Worm (Caenorhabditis elegans): ENCODE measurements around the gene R02F2.9.

Gene R02F2.9

ce11 chrIII:5498973-5499372 lies at the start of gene R02F2.9:
R02F2.9 (plus strand) TSS chrIII:5499190.
- TF ChIP-seq dao-5 (tag; optimal IDR thresholded peaks at IDR 0.05) (no peak), W03F9.2 (tag; optimal IDR thresholded peaks at IDR 0.05) (no peak), him-1 (tag; optimal IDR thresholded peaks at IDR 0.05) (no peak)

- no peak for TF ChIP-seq him-1 (tag; optimal IDR thresholded peaks at IDR 0.05)
- no peak for TF ChIP-seq W03F9.2 (tag; optimal IDR thresholded peaks at IDR 0.05)
- TF ChIP-seq dao-5 (tag; optimal IDR thresholded peaks at IDR 0.05), result no peak
Observed at ce11 chrIII:5449762-5450308, 49.2 kb upstream of the R02F2.9 start, which contains the start of gene F48E8.8. F48E8.8 (minus strand) TSS chrIII:5449812.

ce11 chrIII:5450430-5450829 lies 48.6 kb upstream of the R02F2.9 start, which contains the start of gene paa-1:
paa-1 (plus strand) TSS chrIII:5450730.
- TF ChIP-seq W03F9.2 (tag; optimal IDR thresholded peaks at IDR 0.05) (no peak), dao-5 (tag; optimal IDR thresholded peaks at IDR 0.05) (no peak), him-1 (tag; optimal IDR thresholded peaks at IDR 0.05) (no peak)

- no peak for TF ChIP-seq dao-5 (tag; optimal IDR thresholded peaks at IDR 0.05)
- no peak for TF ChIP-seq him-1 (tag; optimal IDR thresholded peaks at IDR 0.05)
Observed at ce11 chrIII:5453290-5453689, 45.7 kb upstream of the R02F2.9 start, which contains the start of gene F48E8.4. F48E8.4 (plus strand) TSS chrIII:5453590.

- no peak for TF ChIP-seq him-1 (tag; optimal IDR thresholded peaks at IDR 0.05)
- no peak for TF ChIP-seq W03F9.2 (tag; optimal IDR thresholded peaks at IDR 0.05)
- no peak for TF ChIP-seq dao-5 (tag; optimal IDR thresholded peaks at IDR 0.05)
Observed at ce11 chrIII:5461079-5461478, 37.9 kb upstream of the R02F2.9 start, which contains the start of gene F48E8.3. F48E8.3 (plus strand) TSS chrIII:5461379.

- TF ChIP-seq W03F9.2 (tag; optimal IDR thresholded peaks at IDR 0.05) (no peak), him-1 (tag; optimal IDR thresholded peaks at IDR 0.05) (no peak), dao-5 (tag; optimal IDR thresholded peaks at IDR 0.05) (no peak)
Observed at ce11 chrIII:5464077-5464476, 34.9 kb upstream of the R02F2.9 start, which contains the start of gene F48E8.2. F48E8.2 (plus strand) TSS chrIII:5464377.

- TF ChIP-seq dao-5 (tag; optimal IDR thresholded peaks at IDR 0.05), result no peak
- TF ChIP-seq W03F9.2 (tag; optimal IDR thresholded peaks at IDR 0.05), result no peak
- no peak for TF ChIP-seq him-1 (tag; optimal IDR thresholded peaks at IDR 0.05)
Observed at ce11 chrIII:5464850-5465249, 34.1 kb upstream of the R02F2.9 start.

ce11 chrIII:5469090-5469489 lies 29.9 kb upstream of the R02F2.9 start:
- no peak for TF ChIP-seq him-1 (tag; optimal IDR thresholded peaks at IDR 0.05)
- TF ChIP-seq W03F9.2 (tag; optimal IDR thresholded peaks at IDR 0.05), result no peak
- TF ChIP-seq dao-5 (tag; optimal IDR thresholded peaks at IDR 0.05), result no peak

- TF ChIP-seq him-1 (tag; optimal IDR thresholded peaks at IDR 0.05), result no peak
- no peak for TF ChIP-seq dao-5 (tag; optimal IDR thresholded peaks at IDR 0.05)
- TF ChIP-seq W03F9.2 (tag; optimal IDR thresholded peaks at IDR 0.05), result no peak
Observed at ce11 chrIII:5472693-5473092, 26.3 kb upstream of the R02F2.9 start.

ce11 chrIII:5474176-5474575 lies 24.8 kb upstream of the R02F2.9 start, which contains the start of gene lon-1:
lon-1 (plus strand) TSS chrIII:5474476.
- no peak for TF ChIP-seq him-1 (tag; optimal IDR thresholded peaks at IDR 0.05)
- TF ChIP-seq W03F9.2 (tag; optimal IDR thresholded peaks at IDR 0.05), result no peak
- no peak for TF ChIP-seq dao-5 (tag; optimal IDR thresholded peaks at IDR 0.05)

ce11 chrIII:5478011-5478410 lies 21.0 kb upstream of the R02F2.9 start, which contains the start of gene R02F2.10:
R02F2.10 (plus strand) TSS chrIII:5478311.
- no peak for TF ChIP-seq him-1 (tag; optimal IDR thresholded peaks at IDR 0.05)
- TF ChIP-seq dao-5 (tag; optimal IDR thresholded peaks at IDR 0.05), result no peak
- TF ChIP-seq W03F9.2 (tag; optimal IDR thresholded peaks at IDR 0.05), result no peak

- TF ChIP-seq W03F9.2 (tag; optimal IDR thresholded peaks at IDR 0.05) (no peak), him-1 (tag; optimal IDR thresholded peaks at IDR 0.05) (no peak), dao-5 (tag; optimal IDR thresholded peaks at IDR 0.05) (no peak)
Observed at ce11 chrIII:5478824-5479368, 20.1 kb upstream of the R02F2.9 start, which contains the start of the genes R02F2.6 and R02F2.5. R02F2.6 (minus strand) TSS chrIII:5478924. R02F2.5 (plus strand) TSS chrIII:5479318.

- no peak for TF ChIP-seq dao-5 (tag; optimal IDR thresholded peaks at IDR 0.05)
- TF ChIP-seq him-1 (tag; optimal IDR thresholded peaks at IDR 0.05), result no peak
- no peak for TF ChIP-seq W03F9.2 (tag; optimal IDR thresholded peaks at IDR 0.05)
Observed at ce11 chrIII:5479493-5480167, 19.4 kb upstream of the R02F2.9 start.

- no peak for TF ChIP-seq W03F9.2 (tag; optimal IDR thresholded peaks at IDR 0.05)
- TF ChIP-seq dao-5 (tag; optimal IDR thresholded peaks at IDR 0.05), result no peak
- no peak for TF ChIP-seq him-1 (tag; optimal IDR thresholded peaks at IDR 0.05)
Observed at ce11 chrIII:5483738-5484315, 15.2 kb upstream of the R02F2.9 start, which contains the start of the genes R02F2.7 and R02F2.4. R02F2.7 (minus strand) TSS chrIII:5483773. R02F2.4 (plus strand) TSS chrIII:5484289.
